Fruit fly (Drosophila melanogaster) whole organism, pupa: ENCODE results near the gene trio.

Experiments used
- CG13204 ChIP-seq: fragments of 200-800 bp; sonication (Bioruptor generic); optimal IDR thresholded peaks from 2 replicates; lab custom pipeline; 2018; ENCODE audit warnings: missing biosample characterization, mild to moderate bottlenecking, missing genetic modification characterization, moderate library complexity
- CG14655 ChIP-seq: fragments of 200-800 bp; sonication (Bioruptor generic); optimal IDR thresholded peaks from 3 replicates; lab custom pipeline; 2017; ENCODE audit warnings: mild to moderate bottlenecking, missing biosample characterization, missing genetic modification reagents, missing genetic modification characterization
- CG32121 ChIP-seq: fragments of 200-800 bp; sonication (Bioruptor generic); IDR thresholded peaks from 2 replicates; pipeline ENCODE4 v1.3.6; 2022; ENCODE audit warnings: missing biosample characterization, missing genetic modification characterization
- CG34367 ChIP-seq: fragments of 200-800 bp; sonication (Bioruptor generic); optimal IDR thresholded peaks from 2 replicates; lab custom pipeline; 2018; ENCODE audit warnings: missing biosample characterization, mild to moderate bottlenecking, missing genetic modification characterization
- CG4496 ChIP-seq: fragments of 200-800 bp; sonication (Bioruptor generic); IDR thresholded peaks from 3 replicates; pipeline ENCODE4 v1.3.6; 2022; ENCODE audit warnings: missing biosample characterization, missing genetic modification characterization
- CG8301 ChIP-seq: fragments of 200-800 bp; sonication (Bioruptor generic); optimal IDR thresholded peaks from 2 replicates; lab custom pipeline; 2018; ENCODE audit warnings: missing biosample characterization, mild to moderate bottlenecking, missing genetic modification characterization

- TF ChIP-seq CG34367 (tag; lab: Kevin White, UChicago), result no peak
- TF ChIP-seq CG32121 (GFP tag; lab: Robert Waterston, UW), result no peak
- TF ChIP-seq CG4496 (GFP tag; lab: Robert Waterston, UW), result no peak
- TF ChIP-seq CG13204 (GFP tag; lab: Kevin White, UChicago), result no peak
- TF ChIP-seq CG8301, result no peak
- TF ChIP-seq CG14655 (GFP tag; lab: Kevin White, UChicago), result no peak
Measured at dm6 chr3L:1023728-1024127, 10.9 kb downstream of the trio start.
